Fruit fly (Drosophila melanogaster) whole organism, embryonic: ENCODE data around the gene Etfb.
A peak's percentile ranks its signal among the peaks of the same experiment; 100 is the strongest.

Experiments
- ATbp ChIP-seq: fragments of 200-800 bp; sonication (Bioruptor generic); optimal IDR thresholded peaks from 2 replicates; lab custom pipeline; 2017; ENCODE audit warnings: missing biosample characterization, mild to moderate bottlenecking, missing genetic modification characterization, missing genetic modification reagents
- Atf6 ChIP-seq: fragments of 200-800 bp; sonication (Bioruptor generic); IDR thresholded peaks from 2 replicates; pipeline ENCODE4 v1.3.6; 2022; ENCODE audit warnings: missing biosample characterization, missing genetic modification characterization
- C15 ChIP-seq: fragments of 200-800 bp; sonication (Bioruptor generic); IDR thresholded peaks from 3 replicates; pipeline ENCODE4 v1.3.6; 2022; ENCODE audit warnings: missing biosample characterization, missing genetic modification characterization
- CG10654 ChIP-seq: fragments of 200-800 bp; sonication (Bioruptor generic); optimal IDR thresholded peaks from 2 replicates; lab custom pipeline; 2016; ENCODE audit warnings: missing biosample characterization, missing genetic modification characterization
- CG11456 ChIP-seq: fragments of 200-800 bp; sonication (Bioruptor generic); IDR thresholded peaks from 3 replicates; pipeline ENCODE4 v1.3.6; 2022; ENCODE audit warnings: missing biosample characterization, missing genetic modification characterization
- CG11723 ChIP-seq: fragments of 200-800 bp; sonication (Bioruptor generic); optimal IDR thresholded peaks from 2 replicates; lab custom pipeline; 2017; ENCODE audit warnings: missing biosample characterization, mild to moderate bottlenecking, missing genetic modification characterization
- CG12104 ChIP-seq: fragments of 200-800 bp; sonication (Bioruptor generic); optimal IDR thresholded peaks from 3 replicates; lab custom pipeline; 2016; ENCODE audit warnings: missing biosample characterization, missing genetic modification characterization
- CG12391 ChIP-seq: fragments of 200-800 bp; sonication (Bioruptor generic); optimal IDR thresholded peaks from 3 replicates; lab custom pipeline; 2018; ENCODE audit warnings: missing biosample characterization, mild to moderate bottlenecking, missing genetic modification characterization, moderate library complexity
- CG12659 ChIP-seq: fragments of 200-800 bp; sonication (Bioruptor generic); optimal IDR thresholded peaks from 3 replicates; lab custom pipeline; 2017; ENCODE audit warnings: mild to moderate bottlenecking, missing biosample characterization, missing genetic modification reagents, missing genetic modification characterization
- CG13775 ChIP-seq: fragments of 200-800 bp; sonication (Bioruptor generic); optimal IDR thresholded peaks from 3 replicates; lab custom pipeline; 2017; ENCODE audit warnings: missing biosample characterization, mild to moderate bottlenecking, missing genetic modification characterization
- CG14014 ChIP-seq: fragments of 200-800 bp; sonication (Bioruptor generic); IDR thresholded peaks from 2 replicates; pipeline ENCODE4 v1.3.6; 2022; ENCODE audit warnings: missing biosample characterization, missing genetic modification characterization
- CG14710 ChIP-seq: fragments of 200-800 bp; sonication (Bioruptor generic); optimal IDR thresholded peaks from 3 replicates; lab custom pipeline; 2019; ENCODE audit warnings: missing biosample characterization, mild to moderate bottlenecking, missing genetic modification characterization, moderate library complexity
- CG15514 ChIP-seq: fragments of 200-800 bp; sonication (Bioruptor generic); optimal IDR thresholded peaks from 3 replicates; lab custom pipeline; 2017; ENCODE audit warnings: missing biosample characterization, missing genetic modification characterization, mild to moderate bottlenecking, moderate library complexity, missing genetic modification reagents
- CG17359 ChIP-seq: fragments of 200-800 bp; sonication (Bioruptor generic); optimal IDR thresholded peaks from 3 replicates; lab custom pipeline; 2018; ENCODE audit warnings: missing biosample characterization, mild to moderate bottlenecking, missing genetic modification characterization, moderate library complexity
- CG17385 ChIP-seq: fragments of 200-800 bp; sonication (Bioruptor generic); optimal IDR thresholded peaks from 3 replicates; lab custom pipeline; 2018; ENCODE audit warnings: missing biosample characterization, mild to moderate bottlenecking, missing genetic modification characterization
- CG17829 ChIP-seq: fragments of 200-800 bp; optimal IDR thresholded peaks from 2 replicates; lab custom pipeline; 2019; ENCODE audit warnings: missing biosample characterization, mild to moderate bottlenecking, missing genetic modification characterization, moderate library complexity
- CG1792 ChIP-seq: fragments of 200-800 bp; sonication (Bioruptor generic); optimal IDR thresholded peaks from 2 replicates; lab custom pipeline; 2016; ENCODE audit warnings: missing biosample characterization, missing genetic modification characterization
- CG2712 ChIP-seq: fragments of 200-800 bp; optimal IDR thresholded peaks from 3 replicates; lab custom pipeline; 2019; ENCODE audit warnings: missing biosample characterization, mild to moderate bottlenecking, missing genetic modification characterization, moderate library complexity
- CG42726 ChIP-seq: fragments of 200-800 bp; sonication (Bioruptor generic); IDR thresholded peaks from 2 replicates; pipeline ENCODE4 v1.3.6; 2022; ENCODE audit warnings: missing biosample characterization, missing genetic modification characterization; ENCODE audit not compliant: partially characterized antibody
- CG6175 ChIP-seq: fragments of 200-800 bp; sonication (Bioruptor generic); IDR thresholded peaks from 3 replicates; pipeline ENCODE4 v1.3.6; 2022; ENCODE audit warnings: missing biosample characterization, missing genetic modification characterization
- CG6791 ChIP-seq: fragments of 200-800 bp; sonication (Bioruptor generic); IDR thresholded peaks from 3 replicates; pipeline ENCODE4 v1.3.6; 2022; ENCODE audit warnings: missing biosample characterization, missing genetic modification characterization; ENCODE audit not compliant: partially characterized antibody
- CG7987 ChIP-seq: fragments of 200-800 bp; sonication (Bioruptor generic); optimal IDR thresholded peaks from 2 replicates; lab custom pipeline; 2018; ENCODE audit warnings: missing biosample characterization, mild to moderate bottlenecking, missing genetic modification characterization, moderate library complexity
- CG8290 ChIP-seq, 3 experiments: fragments of 200-800 bp; sonication (Bioruptor generic); optimal IDR thresholded peaks; 2 replicates each; lab custom pipeline; 2016 to 2019; ENCODE audit warnings: missing biosample characterization in 3 of 3, missing genetic modification characterization in 3 of 3, mild to moderate bottlenecking in 2 of 3, moderate library complexity in 1 of 3
- CG9437 ChIP-seq: fragments of 200-800 bp; sonication (Bioruptor generic); optimal IDR thresholded peaks from 2 replicates; lab custom pipeline; 2018; ENCODE audit warnings: missing biosample characterization, mild to moderate bottlenecking, missing genetic modification characterization
- CrebB ChIP-seq: fragments of 200-800 bp; sonication (Bioruptor generic); optimal IDR thresholded peaks from 3 replicates; lab custom pipeline; 2018; ENCODE audit warnings: missing biosample characterization, mild to moderate bottlenecking, missing genetic modification characterization
- Dbx ChIP-seq: fragments of 200-800 bp; sonication (Bioruptor generic); IDR thresholded peaks from 3 replicates; pipeline ENCODE4 v1.3.6; 2022; ENCODE audit warnings: missing biosample characterization, missing genetic modification characterization
- Dll ChIP-seq: fragments of 200-800 bp; sonication (Bioruptor generic); IDR thresholded peaks from 4 replicates; pipeline ENCODE4 v1.3.6; 2022; ENCODE audit warnings: missing biosample characterization, missing genetic modification characterization; ENCODE audit not compliant: partially characterized antibody
- Ets65A ChIP-seq: fragments of 200-800 bp; sonication (Bioruptor generic); peaks from one replicate; lab custom pipeline; 2016; ENCODE audit warnings: missing biosample characterization, missing genetic modification characterization
- Hand ChIP-seq: fragments of 200-800 bp; sonication (Bioruptor generic); optimal IDR thresholded peaks from 2 replicates; lab custom pipeline; 2017; ENCODE audit warnings: mild to moderate bottlenecking, missing biosample characterization, missing genetic modification reagents, missing genetic modification characterization
- HmgZ ChIP-seq: fragments of 200-800 bp; sonication (Bioruptor generic); optimal IDR thresholded peaks from 2 replicates; lab custom pipeline; 2018; ENCODE audit warnings: missing biosample characterization, mild to moderate bottlenecking, missing genetic modification characterization
- Hr3 ChIP-seq: fragments of 200-800 bp; sonication (Bioruptor generic); optimal IDR thresholded peaks from 3 replicates; lab custom pipeline; 2016; ENCODE audit warnings: missing biosample characterization, missing genetic modification characterization
- Mrtf ChIP-seq: fragments of 200-800 bp; sonication (Bioruptor generic); IDR thresholded peaks from 3 replicates; pipeline ENCODE4 v1.3.6; 2022; ENCODE audit warnings: missing biosample characterization, missing genetic modification characterization
- Nf-YC ChIP-seq: fragments of 200-800 bp; optimal IDR thresholded peaks from 3 replicates; lab custom pipeline; 2019; ENCODE audit warnings: missing biosample characterization, mild to moderate bottlenecking, missing genetic modification characterization, moderate library complexity
- Pdp1 ChIP-seq, 2 experiments: fragments of 200-800 bp; sonication (Bioruptor generic); optimal IDR thresholded peaks; 3 replicates each; lab custom pipeline; 2016; ENCODE audit warnings: missing biosample characterization in 2 of 2, missing genetic modification characterization in 2 of 2, mild to moderate bottlenecking in 1 of 2, moderate library complexity in 1 of 2
- al ChIP-seq: fragments of 200-800 bp; sonication (Bioruptor generic); IDR thresholded peaks from 2 replicates; pipeline ENCODE4 v1.3.6; 2022; ENCODE audit warnings: missing biosample characterization, missing genetic modification characterization
- crc ChIP-seq: fragments of 200-800 bp; sonication (Bioruptor generic); optimal IDR thresholded peaks from 2 replicates; lab custom pipeline; 2016; ENCODE audit warnings: missing biosample characterization, missing genetic modification characterization
- dmrt11E ChIP-seq: fragments of 200-800 bp; sonication (Bioruptor generic); optimal IDR thresholded peaks from 3 replicates; lab custom pipeline; 2018; ENCODE audit warnings: missing biosample characterization, mild to moderate bottlenecking, missing genetic modification characterization, moderate library complexity
- ind ChIP-seq: fragments of 200-800 bp; sonication (Bioruptor generic); optimal IDR thresholded peaks from 3 replicates; lab custom pipeline; 2016; ENCODE audit warnings: missing biosample characterization, missing genetic modification characterization
- ken ChIP-seq: fragments of 200-800 bp; sonication (Bioruptor generic); IDR thresholded peaks from 3 replicates; pipeline ENCODE4 v1.3.6; 2022; ENCODE audit warnings: missing biosample characterization, missing genetic modification characterization
- lola ChIP-seq, 3 experiments: fragments of >200 bp in 2 of 3; fragments of 200-800 bp in 1 of 3; sonication (Bioruptor generic) in 1 of 3; optimal IDR thresholded peaks; 2 replicates each; lab custom pipeline; 2017 to 2019; ENCODE audit warnings: missing biosample characterization in 3 of 3, missing genetic modification characterization in 3 of 3, mild to moderate bottlenecking in 1 of 3, moderate library complexity in 1 of 3
- mld ChIP-seq: fragments of 200-800 bp; sonication (Bioruptor generic); IDR thresholded peaks from 3 replicates; pipeline ENCODE4 v1.3.6; 2022; ENCODE audit warnings: missing biosample characterization, missing genetic modification characterization; ENCODE audit not compliant: partially characterized antibody
- nerfin-2 ChIP-seq: fragments of 200-800 bp; sonication (Bioruptor generic); IDR thresholded peaks from 2 replicates; pipeline ENCODE4 v1.3.6; 2022; ENCODE audit warnings: missing biosample characterization, missing genetic modification characterization; ENCODE audit not compliant: partially characterized antibody
- odd ChIP-seq: fragments of 200-800 bp; sonication (Bioruptor generic); optimal IDR thresholded peaks from 2 replicates; lab custom pipeline; 2017; ENCODE audit warnings: missing biosample characterization, mild to moderate bottlenecking, missing genetic modification characterization
- sens ChIP-seq: fragments of 200-800 bp; sonication (Bioruptor generic); peaks from one replicate; lab custom pipeline; 2016; ENCODE audit warnings: missing biosample characterization, missing genetic modification characterization
- slbo ChIP-seq: fragments of 200-800 bp; sonication (Bioruptor generic); IDR thresholded peaks from 2 replicates; pipeline ENCODE4 v1.3.6; 2022; ENCODE audit warnings: missing biosample characterization, missing genetic modification characterization
- tna ChIP-seq: fragments of 200-800 bp; sonication (Bioruptor generic); IDR thresholded peaks from 2 replicates; pipeline ENCODE4 v1.3.6; 2022; ENCODE audit warnings: missing biosample characterization, missing genetic modification characterization; ENCODE audit not compliant: partially characterized antibody
- toy ChIP-seq: fragments of 200-800 bp; sonication (Bioruptor generic); IDR thresholded peaks from 2 replicates; pipeline ENCODE4 v1.3.6; 2022; ENCODE audit warnings: missing biosample characterization, missing genetic modification characterization
- vvl ChIP-seq: fragments of 200-800 bp; sonication (Bioruptor generic); IDR thresholded peaks from 2 replicates; pipeline ENCODE4 v1.3.6; 2022; ENCODE audit warnings: missing biosample characterization, missing genetic modification characterization

The Etfb gene

DNA sequence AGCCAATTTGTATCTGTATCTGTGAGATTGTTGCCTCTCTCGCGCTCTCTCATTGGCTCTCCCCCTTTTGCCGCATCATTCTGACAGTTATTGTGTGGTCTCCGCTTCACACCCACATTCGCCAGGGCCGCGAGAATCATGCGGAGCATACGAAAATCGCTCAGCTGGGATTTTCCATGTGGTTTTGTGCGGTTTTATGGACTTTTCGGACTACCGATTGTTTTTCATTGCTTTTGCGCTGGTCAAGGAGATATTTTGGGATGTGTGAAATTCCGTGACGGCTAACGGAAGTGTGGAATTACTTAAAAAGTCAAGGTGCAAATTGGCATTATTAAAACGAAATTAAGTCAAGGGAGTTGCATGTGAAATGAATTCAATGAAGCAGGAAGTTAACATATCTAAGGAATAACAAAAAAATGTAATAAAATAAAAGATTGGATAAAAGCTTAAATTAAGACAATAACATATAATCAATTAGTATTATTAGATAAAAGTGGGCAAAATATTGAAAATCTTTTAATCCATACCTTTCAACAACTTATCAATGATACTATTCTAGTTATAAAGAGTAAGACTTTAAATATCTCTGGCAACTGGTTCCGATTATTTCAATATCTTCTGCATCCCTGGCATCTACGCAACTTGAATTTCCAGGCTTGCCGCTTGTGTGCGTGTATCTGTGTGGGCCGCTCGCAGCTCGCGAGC, 30.5 kb downstream of the Etfb start (continued):
- TF ChIP-seq ind (GFP tag; lab: Kevin White, UChicago) (peak; percentile 13), CG11456 (GFP tag; lab: Robert Waterston, UW) (peak; percentile 58; the same call in 2 of the 3 replicates), CG11723 (GFP tag; lab: Kevin White, UChicago) (peak; percentile 30), odd (GFP tag; lab: Kevin White, UChicago) (peak; percentile 13), sens (GFP tag; lab: Kevin White, UChicago) (peak; percentile 91), slbo (peak; percentile 44), vvl (no peak; the same call in 1 of the 2 replicates), lola (GFP tag; optimal IDR thresholded peaks at IDR 0.05; lab: Kevin White, UChicago) (peak in 1 of 3 experiments; percentile 69), CG17829 (tag; lab: Kevin White, UChicago) (no peak), crc (no peak), ken (GFP tag; lab: Robert Waterston, UW) (peak; percentile 39; the same call in 1 of the 3 replicates), Hr3 (GFP tag; lab: Kevin White, UChicago) (peak; percentile 24), Mrtf (GFP tag; lab: Robert Waterston, UW) (0 out of 3 replicates have a peak, but pooled peaks have one; percentile 39), CG15514 (GFP tag; lab: Kevin White, UChicago) (peak; percentile 98), HmgZ (tag; lab: Kevin White, UChicago) (no peak), dmrt11E (peak; percentile 33), Atf6 (GFP tag; lab: Robert Waterston, UW) (no peak), CG12659 (peak; percentile 24), mld (GFP tag; lab: Robert Waterston, UW) (no peak), Hand (GFP tag; lab: Kevin White, UChicago) (no peak), CG14014 (GFP tag; lab: Robert Waterston, UW) (peak; percentile 8; the same call in 1 of the 2 replicates), CG14710 (peak; percentile 61), Nf-YC (no peak), Dll (no peak), CG17359 (tag; lab: Kevin White, UChicago) (peak; percentile 8), toy (no peak), CG2712 (tag; lab: Kevin White, UChicago) (peak; percentile 27), Dbx (GFP tag; lab: Robert Waterston, UW) (no peak), CG10654 (GFP tag; lab: Kevin White, UChicago) (peak; percentile 25), CG12391 (peak; percentile 40), CG6175 (no peak), CG42726 (GFP tag; lab: Robert Waterston, UW) (no peak), nerfin-2 (GFP tag; lab: Robert Waterston, UW) (peak; percentile 9; the same call in 1 of the 2 replicates), Ets65A (GFP tag; lab: Kevin White, UChicago) (peak; percentile 94), CG8290 (GFP tag; optimal IDR thresholded peaks at IDR 0.05; lab: Kevin White, UChicago) (peak; percentile 34), CG8290 (tag; optimal IDR thresholded peaks at IDR 0.05; lab: Kevin White, UChicago) (peak in 1 of 2 experiments; percentile 61), CG7987 (no peak), CG13775 (GFP tag; lab: Kevin White, UChicago) (peak; percentile 74), ATbp (no peak), CG1792 (GFP tag; lab: Kevin White, UChicago) (no peak), CrebB (tag; lab: Kevin White, UChicago) (no peak), CG17385 (GFP tag; lab: Kevin White, UChicago) (no peak), al (GFP tag; lab: Robert Waterston, UW) (0 out of 2 replicates have a peak, but pooled peaks have one; percentile 22), CG12104 (GFP tag; lab: Kevin White, UChicago) (peak; percentile 51), CG9437 (GFP tag; lab: Kevin White, UChicago) (peak; percentile 93), C15 (no peak), tna (no peak), CG6791 (GFP tag; lab: Robert Waterston, UW) (peak; percentile 20; the same call in 1 of the 3 replicates), Pdp1 (GFP tag; optimal IDR thresholded peaks at IDR 0.05; lab: Kevin White, UChicago) (peak in 1 of 2 experiments; percentile 12)
